Worm (Caenorhabditis elegans) whole organism, young adult: Measurements from ENCODE around the gene nxf-1.

Experiments
- F10E7.11 ChIP-seq: sonication (generic microtip); optimal IDR thresholded peaks from 2 replicates; lab custom pipeline; 2017; ENCODE audit warnings: mild to moderate bottlenecking, missing genetic modification characterization, moderate library complexity, missing compliant biosample characterization
- F22D6.2 ChIP-seq: sonication (generic microtip); optimal IDR thresholded peaks from 2 replicates; lab custom pipeline; 2016; ENCODE audit warnings: mild to moderate bottlenecking, missing genetic modification characterization, missing compliant biosample characterization
- T26A5.8 ChIP-seq: sonication (generic microtip); optimal IDR thresholded peaks from 2 replicates; lab custom pipeline; 2016; ENCODE audit warnings: missing genetic modification characterization, missing compliant biosample characterization
- egrh-3 ChIP-seq: fragments of 200-800 bp; sonication (Bioruptor generic); IDR thresholded peaks from 2 replicates; pipeline ENCODE4 v1.3.6; 2022; ENCODE audit warnings: missing genetic modification reagents, missing genetic modification characterization, missing compliant biosample characterization
- lir-1 ChIP-seq: fragments of 200-800 bp; sonication (Bioruptor generic); conservative IDR thresholded peaks from 2 replicates; pipeline ENCODE4 v1.3.6; 2022; ENCODE audit warnings: missing genetic modification reagents, missing genetic modification characterization, missing compliant biosample characterization
- ztf-28 ChIP-seq: fragments of 200-800 bp; sonication (Bioruptor generic); IDR thresholded peaks from 2 replicates; pipeline ENCODE4 v1.3.6; 2022; ENCODE audit warnings: missing genetic modification reagents, missing genetic modification characterization, missing compliant biosample characterization

- TF ChIP-seq egrh-3 (GFP tag; lab: Robert Waterston, UW) (no peak), ztf-28 (GFP tag; lab: Robert Waterston, UW) (no peak), F22D6.2 (tag; lab: Kevin White, UChicago) (no peak), lir-1 (GFP tag; lab: Robert Waterston, UW) (no peak), F10E7.11 (tag; lab: Kevin White, UChicago) (no peak), T26A5.8 (no peak)
Measured at ce11 chrV:14436195-14436594, 21.4 kb upstream of the nxf-1 start.
